Worm (Caenorhabditis elegans): ENCODE measurements around the gene str-1.

Gene str-1

ce11 chrIV:7188528-7189422 is 15.2 kb downstream of the str-1 start, which contains the start of gene srlf-7 (continued):
- no peak for TF ChIP-seq F33H1.4 (GFP tag; IDR thresholded peaks at IDR 0.05)
- TF ChIP-seq let-526 (GFP tag; IDR thresholded peaks at IDR 0.05), result no peak
- no peak for TF ChIP-seq tlf-1 (GFP tag; optimal IDR thresholded peaks at IDR 0.05)
- TF ChIP-seq attf-6 (GFP tag; IDR thresholded peaks at IDR 0.05), result no peak
- no peak for TF ChIP-seq aptf-3 (GFP tag; IDR thresholded peaks at IDR 0.05)
- TF ChIP-seq ztf-28 (GFP tag; IDR thresholded peaks at IDR 0.05), result no peak
- no peak for TF ChIP-seq chd-7 (tag; optimal IDR thresholded peaks at IDR 0.05)
- TF ChIP-seq lsl-1 (GFP tag; optimal IDR thresholded peaks at IDR 0.05), result no peak
- no peak for TF ChIP-seq tbx-9 (tag; optimal IDR thresholded peaks at IDR 0.05; ENCODE audit: borderline replicate concordance)
- TF ChIP-seq hmg-20 (GFP tag; IDR thresholded peaks at IDR 0.05), result no peak
- TF ChIP-seq somi-1 (GFP tag; optimal IDR thresholded peaks at IDR 0.05), result no peak
- TF ChIP-seq C06A6.2 (GFP tag; conservative IDR thresholded peaks at IDR 0.05), result no peak
- TF ChIP-seq ets-4 (GFP tag; optimal IDR thresholded peaks at IDR 0.05), result peak; percentile 70
- no peak for TF ChIP-seq lag-1 (GFP tag; IDR thresholded peaks at IDR 0.05)
- no peak for TF ChIP-seq madf-6 (GFP tag; IDR thresholded peaks at IDR 0.05)
- TF ChIP-seq dpl-1 (GFP tag; optimal IDR thresholded peaks at IDR 0.05), result no peak
- no peak for TF ChIP-seq Y53F4B.3 (GFP tag; IDR thresholded peaks at IDR 0.05)
- no peak for TF ChIP-seq mxl-1 (tag; optimal IDR thresholded peaks at IDR 0.05)
- TF ChIP-seq nhr-27 (tag; optimal IDR thresholded peaks at IDR 0.05), result no peak
- TF ChIP-seq repo-1 (tag; optimal IDR thresholded peaks at IDR 0.05), result no peak
- TF ChIP-seq F49E8.2 (tag; optimal IDR thresholded peaks at IDR 0.05; ENCODE audit: insufficient read depth), result no peak
- no peak for TF ChIP-seq T26A5.8 (tag; optimal IDR thresholded peaks at IDR 0.05)
- TF ChIP-seq madf-10 (tag; optimal IDR thresholded peaks at IDR 0.05), result peak; percentile 13
- TF ChIP-seq cebp-2 (GFP tag; IDR thresholded peaks at IDR 0.05), result no peak
- no peak for TF ChIP-seq athp-1 (tag; optimal IDR thresholded peaks at IDR 0.05)
- TF ChIP-seq F22D6.2 (tag; optimal IDR thresholded peaks at IDR 0.05), result no peak
- TF ChIP-seq ccch-3 (GFP tag; optimal IDR thresholded peaks at IDR 0.05), result no peak
- no peak for TF ChIP-seq snpc-4 (GFP tag; optimal IDR thresholded peaks at IDR 0.05)
- peak in 2 of 4 experiments; percentile 4 to 8 for TF ChIP-seq snpc-4 (tag; optimal IDR thresholded peaks at IDR 0.05)
- no peak for TF ChIP-seq madf-3 (GFP tag; IDR thresholded peaks at IDR 0.05)
- no peak for TF ChIP-seq ceh-79 (tag; optimal IDR thresholded peaks at IDR 0.05)
- TF ChIP-seq atf-7 (tag; optimal IDR thresholded peaks at IDR 0.05), result peak; percentile 66
- no peak for TF ChIP-seq B0019.2 (GFP tag; conservative IDR thresholded peaks at IDR 0.05)
- TF ChIP-seq egl-18 (GFP tag; IDR thresholded peaks at IDR 0.05), result no peak
- no peak for TF ChIP-seq lir-1 (GFP tag; conservative IDR thresholded peaks at IDR 0.05)
- no peak for TF ChIP-seq xnd-1 (tag; optimal IDR thresholded peaks at IDR 0.05)
- TF ChIP-seq B0336.3 (GFP tag; IDR thresholded peaks at IDR 0.05), result no peak
- TF ChIP-seq akir-1 (GFP tag; optimal IDR thresholded peaks at IDR 0.05), result no peak
- no peak for TF ChIP-seq mel-28 (tag; optimal IDR thresholded peaks at IDR 0.05; ENCODE audit: borderline replicate concordance)
- TF ChIP-seq F52B5.7 (tag; optimal IDR thresholded peaks at IDR 0.05), result no peak
- TF ChIP-seq F37B4.10 (GFP tag; IDR thresholded peaks at IDR 0.05), result no peak
- TF ChIP-seq hlh-12 (tag; optimal IDR thresholded peaks at IDR 0.05), result no peak
- TF ChIP-seq lin-40 (tag; optimal IDR thresholded peaks at IDR 0.05), result peak; percentile 63
- TF ChIP-seq K11D2.4 (GFP tag; IDR thresholded peaks at IDR 0.05), result no peak
- no peak for TF ChIP-seq ceh-91 (GFP tag; IDR thresholded peaks at IDR 0.05)
- TF ChIP-seq mes-4 (tag; optimal IDR thresholded peaks at IDR 0.05), result no peak
- no peak for TF ChIP-seq sdz-38 (tag; optimal IDR thresholded peaks at IDR 0.05)
- TF ChIP-seq B0261.1 (tag; optimal IDR thresholded peaks at IDR 0.05), result no peak
